Worm (Caenorhabditis elegans): ENCODE measurements around the gene R11A8.1.

R11A8.1 gene

DNA sequence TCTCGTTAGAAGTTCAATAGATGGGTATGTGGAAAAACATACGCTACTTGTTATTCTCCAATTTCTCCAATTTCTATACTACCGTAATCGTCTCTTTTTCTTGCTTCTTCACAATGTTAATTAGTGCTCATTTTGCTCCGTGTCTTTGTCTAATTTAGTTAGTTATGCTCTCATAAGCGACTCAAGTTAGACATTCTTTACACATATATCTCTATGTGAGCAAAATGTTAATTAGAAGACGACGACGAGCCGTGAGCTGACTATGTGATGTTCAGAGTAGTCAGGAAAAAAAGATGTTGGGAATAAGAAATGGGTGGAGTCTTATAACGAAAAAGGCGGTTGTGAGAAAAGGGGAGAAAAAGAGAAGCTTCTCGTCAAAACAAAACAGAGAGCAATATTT is 9.4 kb downstream of the R11A8.1 start:
- TF ChIP-seq lsy-2 (tag; optimal IDR thresholded peaks at IDR 0.05) (peak in 1 of 2 experiments; percentile 43), efl-1 (optimal IDR thresholded peaks at IDR 0.05) (no peak), efl-1 (GFP tag; optimal IDR thresholded peaks at IDR 0.05 in 1 of 2) (peak in 1 of 2 experiments; percentile 60), dsc-1 (tag; optimal IDR thresholded peaks at IDR 0.05) (peak; percentile 20), nhr-20 (tag; optimal IDR thresholded peaks at IDR 0.05) (no peak), unc-86 (tag; optimal IDR thresholded peaks at IDR 0.05) (peak; percentile 3), snpc-4 (tag; optimal IDR thresholded peaks at IDR 0.05) (no peak), lin-14 (GFP tag; optimal IDR thresholded peaks at IDR 0.05) (peak; percentile 70)

DNA sequence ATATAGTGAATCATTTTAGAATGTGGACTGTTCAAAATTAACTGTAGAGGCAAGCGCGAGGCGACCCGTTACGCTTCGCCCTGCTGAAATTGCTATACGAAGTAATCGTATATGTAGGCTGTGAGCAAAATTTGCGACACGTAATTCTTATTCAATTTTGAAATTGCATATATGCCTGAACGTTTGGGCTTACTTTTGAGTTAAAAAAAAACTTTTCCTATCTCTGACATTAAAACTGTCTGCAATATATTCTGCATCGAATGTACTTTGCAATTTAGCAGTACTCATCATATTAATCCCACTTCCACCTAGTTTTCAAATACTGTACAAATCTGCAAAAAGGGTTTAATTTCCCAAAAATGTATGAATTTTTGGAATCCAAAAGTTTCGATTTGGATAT is 10.0 kb downstream of the R11A8.1 start:
- TF ChIP-seq sox-4 (tag; optimal IDR thresholded peaks at IDR 0.05) = no peak

DNA sequence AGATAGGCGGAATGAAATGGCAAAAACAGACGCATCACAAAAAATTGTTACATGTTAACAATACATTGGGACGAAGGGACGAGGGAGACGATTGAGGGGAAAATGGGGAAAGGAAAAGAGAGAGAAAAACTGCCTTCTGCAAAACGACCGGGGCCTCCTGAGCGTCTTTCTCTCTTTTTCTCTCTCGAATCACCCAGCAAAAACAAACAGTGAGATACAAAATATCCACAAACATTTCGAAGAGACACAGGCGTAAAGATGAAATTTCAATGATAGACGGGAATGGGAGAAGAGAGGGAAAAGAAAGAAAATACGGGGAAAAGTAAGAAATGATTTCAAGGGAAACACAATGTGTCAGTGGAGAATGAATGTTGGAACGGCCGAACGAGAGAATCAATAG is 11.0 kb downstream of the R11A8.1 start:
- TF ChIP-seq C34B4.2 (tag; optimal IDR thresholded peaks at IDR 0.05) (no peak), tbx-2 (tag; optimal IDR thresholded peaks at IDR 0.05) (peak; percentile 40), grh-1 (GFP tag; IDR thresholded peaks at IDR 0.05) (no peak), elt-3 (tag; optimal IDR thresholded peaks at IDR 0.05) (peak in 1 of 6 experiments; percentile 79), sox-4 (tag; optimal IDR thresholded peaks at IDR 0.05) (no peak), hlh-4 (tag; optimal IDR thresholded peaks at IDR 0.05) (no peak), nhr-28 (tag; optimal IDR thresholded peaks at IDR 0.05) (no peak), efl-3 (GFP tag; optimal IDR thresholded peaks at IDR 0.05) (no peak), egl-13 (tag; optimal IDR thresholded peaks at IDR 0.05) (no peak), isw-1 (GFP tag; IDR thresholded peaks at IDR 0.05) (no peak), mep-1 (tag; optimal IDR thresholded peaks at IDR 0.05) (peak; percentile 85), ceh-82 (tag; optimal IDR thresholded peaks at IDR 0.05) (peak in 1 of 3 experiments; percentile 46), jun-1 (tag; optimal IDR thresholded peaks at IDR 0.05) (peak; percentile 4), aha-1 (tag; optimal IDR thresholded peaks at IDR 0.05) (no peak), dsc-1 (tag; optimal IDR thresholded peaks at IDR 0.05) (no peak), ama-1 (optimal IDR thresholded peaks at IDR 0.05) (no peak), Y116A8C.19 (tag; optimal IDR thresholded peaks at IDR 0.05; ENCODE audit: borderline replicate concordance) (no peak), skn-1 (tag; optimal IDR thresholded peaks at IDR 0.05) (peak; percentile 54), unc-62 (GFP tag; optimal IDR thresholded peaks at IDR 0.05) (no peak), lin-35 (GFP tag; optimal IDR thresholded peaks at IDR 0.05) (peak; percentile 30 to 54), dpl-1 (GFP tag; optimal IDR thresholded peaks at IDR 0.05) (peak in 2 of 3 experiments; percentile 32), fkh-10 (GFP tag; optimal IDR thresholded peaks at IDR 0.05) (no peak), nhr-90 (tag; optimal IDR thresholded peaks at IDR 0.05; ENCODE audit: poor library complexity) (peak; percentile 15), ceh-8 (GFP tag; optimal IDR thresholded peaks at IDR 0.05) (peak; percentile 18), ztf-11 (tag; optimal IDR thresholded peaks at IDR 0.05) (no peak), ceh-90 (tag; optimal IDR thresholded peaks at IDR 0.05) (no peak), mdl-1 (tag; optimal IDR thresholded peaks at IDR 0.05) (peak in 1 of 2 experiments; percentile 39), nhr-77 (tag; optimal IDR thresholded peaks at IDR 0.05) (peak; percentile 67), lsy-2 (tag; optimal IDR thresholded peaks at IDR 0.05) (peak; percentile 12 to 75), hpl-2 (GFP tag; optimal IDR thresholded peaks at IDR 0.05) (no peak), nhr-76 (tag; optimal IDR thresholded peaks at IDR 0.05) (no peak), egl-27 (tag; optimal IDR thresholded peaks at IDR 0.05) (no peak), xbp-1 (tag; optimal IDR thresholded peaks at IDR 0.05) (no peak), swsn-7 (tag; optimal IDR thresholded peaks at IDR 0.05) (peak; percentile 42), unc-30 (tag; optimal IDR thresholded peaks at IDR 0.05) (no peak), fkh-8 (tag; optimal IDR thresholded peaks at IDR 0.05) (no peak), ets-5 (GFP tag; IDR thresholded peaks at IDR 0.05) (no peak), rnt-1 (tag; optimal IDR thresholded peaks at IDR 0.05) (peak; percentile 64), elt-2 (tag; optimal IDR thresholded peaks at IDR 0.05) (no peak), C16A3.4 (tag; optimal IDR thresholded peaks at IDR 0.05) (no peak), unc-130 (tag; optimal IDR thresholded peaks at IDR 0.05) (no peak), ceh-88 (GFP tag; IDR thresholded peaks at IDR 0.05) (no peak), snpc-4 (tag; optimal IDR thresholded peaks at IDR 0.05) (peak; percentile 21), nhr-12 (tag; optimal IDR thresholded peaks at IDR 0.05) (no peak), fos-1 (tag; optimal IDR thresholded peaks at IDR 0.05) (peak; percentile 41)

Measured in whole organism, L1 larva.